Fruit fly (Drosophila melanogaster) whole organism, pupa: ENCODE measurements around the gene meng.

Experiments used
- CG12605 ChIP-seq: fragments of 200-800 bp; sonication (Bioruptor generic); IDR thresholded peaks from 2 replicates; pipeline ENCODE4 v1.3.6; 2022; ENCODE audit warnings: missing biosample characterization, missing genetic modification characterization
- CG14655 ChIP-seq: fragments of 200-800 bp; sonication (Bioruptor generic); optimal IDR thresholded peaks from 3 replicates; lab custom pipeline; 2017; ENCODE audit warnings: mild to moderate bottlenecking, missing biosample characterization, missing genetic modification reagents, missing genetic modification characterization
- CG15710 ChIP-seq: fragments of 200-800 bp; sonication (Bioruptor generic); optimal IDR thresholded peaks from 2 replicates; lab custom pipeline; 2018; ENCODE audit warnings: missing biosample characterization, mild to moderate bottlenecking, missing genetic modification characterization, moderate library complexity
- CG17806 ChIP-seq: fragments of 200-800 bp; sonication (Bioruptor generic); optimal IDR thresholded peaks from 2 replicates; lab custom pipeline; 2018; ENCODE audit warnings: missing biosample characterization, mild to moderate bottlenecking, missing genetic modification characterization, moderate library complexity
- CG4496 ChIP-seq: fragments of 200-800 bp; sonication (Bioruptor generic); IDR thresholded peaks from 3 replicates; pipeline ENCODE4 v1.3.6; 2022; ENCODE audit warnings: missing biosample characterization, missing genetic modification characterization
- CG8159 ChIP-seq: fragments of 200-800 bp; sonication (Bioruptor generic); optimal IDR thresholded peaks from 3 replicates; lab custom pipeline; 2018; ENCODE audit warnings: missing biosample characterization, mild to moderate bottlenecking, missing genetic modification characterization, moderate library complexity
- CG8301 ChIP-seq: fragments of 200-800 bp; sonication (Bioruptor generic); optimal IDR thresholded peaks from 2 replicates; lab custom pipeline; 2018; ENCODE audit warnings: missing biosample characterization, mild to moderate bottlenecking, missing genetic modification characterization
- D1 ChIP-seq: fragments of 200-800 bp; sonication (Bioruptor generic); optimal IDR thresholded peaks from 2 replicates; lab custom pipeline; 2018; ENCODE audit warnings: missing biosample characterization, mild to moderate bottlenecking, missing genetic modification characterization, moderate library complexity
- EcR ChIP-seq: fragments of 200-800 bp; sonication (Bioruptor generic); optimal IDR thresholded peaks from 3 replicates; lab custom pipeline; 2019; ENCODE audit warnings: missing biosample characterization, missing genetic modification characterization, mild to moderate bottlenecking, moderate library complexity, missing genetic modification reagents
- Ets98B ChIP-seq: fragments of 200-800 bp; sonication (Bioruptor generic); IDR thresholded peaks from 2 replicates; pipeline ENCODE4 v1.3.6; 2022; ENCODE audit warnings: missing biosample characterization, missing genetic modification characterization
- Pif1A ChIP-seq: fragments of 200-800 bp; sonication (Bioruptor generic); optimal IDR thresholded peaks from 3 replicates; lab custom pipeline; 2016; ENCODE audit warnings: missing biosample characterization, missing genetic modification characterization
- fd96Ca ChIP-seq: fragments of 200-800 bp; sonication (Bioruptor generic); IDR thresholded peaks from 3 replicates; pipeline ENCODE4 v1.3.6; 2022; ENCODE audit warnings: missing biosample characterization, missing genetic modification characterization
- gl ChIP-seq: fragments of 200-800 bp; sonication (Bioruptor generic); optimal IDR thresholded peaks from 2 replicates; lab custom pipeline; 2018; ENCODE audit warnings: missing biosample characterization, mild to moderate bottlenecking, missing genetic modification characterization
- rn ChIP-seq: fragments of 200-800 bp; sonication (Bioruptor generic); IDR thresholded peaks from 2 replicates; pipeline ENCODE4 v1.3.6; 2022; ENCODE audit warnings: missing biosample characterization, missing genetic modification characterization

dm6 chr2L:6759528-6759927 is 17.2 kb downstream of the meng start, which contains the start of gene CG11322:
- TF ChIP-seq CG14655 (GFP tag; lab: Kevin White, UChicago) (no peak), CG12605 (GFP tag; lab: Robert Waterston, UW) (no peak), CG4496 (no peak), Ets98B (GFP tag; lab: Robert Waterston, UW) (no peak), rn (no peak), D1 (no peak), EcR (no peak), Pif1A (GFP tag; lab: Kevin White, UChicago) (no peak), CG8159 (no peak), gl (tag; lab: Kevin White, UChicago) (no peak), fd96Ca (no peak), CG15710 (no peak), CG17806 (no peak), CG8301 (tag; lab: Kevin White, UChicago) (no peak)
